Fruit fly (Drosophila melanogaster) whole organism, embryonic: ENCODE data around the gene Pgant7.

Experiments
- Asciz ChIP-seq: fragments of 200-800 bp; sonication (Bioruptor generic); optimal IDR thresholded peaks from 2 replicates; lab custom pipeline; 2017; ENCODE audit warnings: missing biosample characterization, mild to moderate bottlenecking, missing genetic modification characterization, missing genetic modification reagents
- CG10267 ChIP-seq: fragments of 200-800 bp; sonication (Bioruptor generic); optimal IDR thresholded peaks from 2 replicates; lab custom pipeline; 2018; ENCODE audit warnings: missing biosample characterization, mild to moderate bottlenecking, missing genetic modification characterization, moderate library complexity
- CG11696 ChIP-seq: fragments of 200-800 bp; sonication (Bioruptor generic); IDR thresholded peaks from 2 replicates; pipeline ENCODE4 v1.3.6; 2022; ENCODE audit warnings: missing biosample characterization, missing genetic modification characterization
- CG16863 ChIP-seq: fragments of 200-800 bp; sonication (Bioruptor generic); optimal IDR thresholded peaks from 3 replicates; lab custom pipeline; 2016; ENCODE audit warnings: missing biosample characterization, missing genetic modification characterization
- CG17359 ChIP-seq: fragments of 200-800 bp; sonication (Bioruptor generic); optimal IDR thresholded peaks from 3 replicates; lab custom pipeline; 2018; ENCODE audit warnings: missing biosample characterization, mild to moderate bottlenecking, missing genetic modification characterization, moderate library complexity
- CG18262 ChIP-seq: fragments of 200-800 bp; optimal IDR thresholded peaks from 3 replicates; lab custom pipeline; 2019; ENCODE audit warnings: missing biosample characterization, mild to moderate bottlenecking, missing genetic modification characterization, moderate library complexity
- CG2889 ChIP-seq: fragments of 200-800 bp; sonication (Bioruptor generic); IDR thresholded peaks from 3 replicates; pipeline ENCODE4 v1.3.6; 2022; ENCODE audit warnings: missing biosample characterization, missing genetic modification characterization
- CG42726 ChIP-seq: fragments of 200-800 bp; sonication (Bioruptor generic); IDR thresholded peaks from 2 replicates; pipeline ENCODE4 v1.3.6; 2022; ENCODE audit warnings: missing biosample characterization, missing genetic modification characterization; ENCODE audit not compliant: partially characterized antibody
- CG4360 ChIP-seq: fragments of 200-800 bp; sonication (Bioruptor generic); IDR thresholded peaks from 2 replicates; pipeline ENCODE4 v1.3.6; 2022; ENCODE audit warnings: missing biosample characterization, missing genetic modification characterization
- CG6791 ChIP-seq: fragments of 200-800 bp; sonication (Bioruptor generic); IDR thresholded peaks from 3 replicates; pipeline ENCODE4 v1.3.6; 2022; ENCODE audit warnings: missing biosample characterization, missing genetic modification characterization; ENCODE audit not compliant: partially characterized antibody
- CG9609 ChIP-seq: fragments of 200-800 bp; sonication (Bioruptor generic); optimal IDR thresholded peaks from 3 replicates; lab custom pipeline; 2016; ENCODE audit warnings: missing biosample characterization, missing genetic modification characterization
- Doc3 ChIP-seq: fragments of 200-800 bp; sonication (Bioruptor generic); IDR thresholded peaks from 3 replicates; pipeline ENCODE4 v1.3.6; 2022; ENCODE audit warnings: missing biosample characterization, missing genetic modification characterization; ENCODE audit not compliant: partially characterized antibody
- ERR ChIP-seq: fragments of 200-800 bp; sonication (Bioruptor generic); optimal IDR thresholded peaks from 2 replicates; lab custom pipeline; 2016; ENCODE audit warnings: missing biosample characterization, missing genetic modification characterization
- HLH4C ChIP-seq: fragments of 200-800 bp; sonication (Bioruptor generic); IDR thresholded peaks from 3 replicates; pipeline ENCODE4 v1.3.6; 2022; ENCODE audit warnings: missing biosample characterization, missing genetic modification characterization; ENCODE audit not compliant: partially characterized antibody
- Hmx ChIP-seq: fragments of 200-800 bp; sonication (Bioruptor generic); optimal IDR thresholded peaks from 2 replicates; lab custom pipeline; 2016; ENCODE audit warnings: missing biosample characterization, missing genetic modification characterization
- Hsf ChIP-seq: fragments of 200-800 bp; sonication (Bioruptor generic); optimal IDR thresholded peaks from 3 replicates; lab custom pipeline; 2016; ENCODE audit warnings: missing biosample characterization, missing genetic modification characterization
- Jarid2 ChIP-seq: fragments of 200-800 bp; sonication (Bioruptor generic); optimal IDR thresholded peaks from 3 replicates; lab custom pipeline; 2017; ENCODE audit warnings: mild to moderate bottlenecking, missing biosample characterization, missing genetic modification reagents, missing genetic modification characterization
- Meics ChIP-seq: fragments of 200-800 bp; sonication (Bioruptor generic); optimal IDR thresholded peaks from 2 replicates; lab custom pipeline; 2017; ENCODE audit warnings: missing biosample characterization, mild to moderate bottlenecking, missing genetic modification characterization
- Nf-YA ChIP-seq: fragments of 200-800 bp; sonication (Bioruptor generic); IDR thresholded peaks from 2 replicates; pipeline ENCODE4 v1.3.6; 2022; ENCODE audit warnings: missing biosample characterization, missing genetic modification characterization
- Oli ChIP-seq: fragments of 200-800 bp; sonication (Bioruptor generic); optimal IDR thresholded peaks from 2 replicates; lab custom pipeline; 2018; ENCODE audit warnings: missing biosample characterization, mild to moderate bottlenecking, missing genetic modification characterization, moderate library complexity
- Optix ChIP-seq: fragments of 200-800 bp; sonication (Bioruptor generic); IDR thresholded peaks from 3 replicates; pipeline ENCODE4 v1.3.6; 2022; ENCODE audit warnings: missing biosample characterization, missing genetic modification characterization
- Side ChIP-seq: fragments of 200-800 bp; sonication (Bioruptor generic); optimal IDR thresholded peaks from 2 replicates; lab custom pipeline; 2016; ENCODE audit warnings: missing biosample characterization, missing genetic modification characterization
- Sin3A ChIP-seq: fragments of >200 bp; optimal IDR thresholded peaks from 2 replicates; lab custom pipeline; 2018
- Ssrp ChIP-seq: fragments of 200-800 bp; sonication (Bioruptor generic); optimal IDR thresholded peaks from 2 replicates; lab custom pipeline; 2018; ENCODE audit warnings: missing biosample characterization, mild to moderate bottlenecking, missing genetic modification characterization, moderate library complexity
- Stat92E ChIP-seq, 3 experiments: fragments of >200 bp in 2 of 3; fragments of 200-800 bp in 1 of 3; sonication (Bioruptor generic) in 1 of 3; optimal IDR thresholded peaks; 2 replicates each; lab custom pipeline; 2017 to 2019; ENCODE audit warnings: missing biosample characterization in 3 of 3, missing genetic modification characterization in 3 of 3, mild to moderate bottlenecking in 1 of 3, moderate library complexity in 1 of 3
- TFAM ChIP-seq: fragments of 200-800 bp; sonication (Bioruptor generic); optimal IDR thresholded peaks from 2 replicates; lab custom pipeline; 2017; ENCODE audit warnings: missing biosample characterization, missing genetic modification characterization, inconsistent platforms
- ap ChIP-seq: fragments of 200-800 bp; sonication (Bioruptor generic); IDR thresholded peaks from 2 replicates; pipeline ENCODE4 v1.3.6; 2022; ENCODE audit warnings: missing biosample characterization, missing genetic modification characterization
- az2 ChIP-seq: fragments of 200-800 bp; sonication (Bioruptor generic); optimal IDR thresholded peaks from 3 replicates; lab custom pipeline; 2016; ENCODE audit warnings: missing biosample characterization, missing genetic modification characterization
- cad ChIP-seq: fragments of >200 bp; optimal IDR thresholded peaks from 2 replicates; lab custom pipeline; 2017; ENCODE audit warnings: missing biosample characterization, missing genetic modification characterization
- caup ChIP-seq: fragments of 200-800 bp; sonication (Bioruptor generic); optimal IDR thresholded peaks from 3 replicates; lab custom pipeline; 2017; ENCODE audit warnings: missing biosample characterization, mild to moderate bottlenecking, missing genetic modification characterization, moderate library complexity; ENCODE audit not compliant: severe bottlenecking
- crp ChIP-seq, 2 experiments: fragments of 200-800 bp; sonication (Bioruptor generic); optimal IDR thresholded peaks; 2 replicates in 1 of 2; 3 replicates in 1 of 2; lab custom pipeline; 2017; ENCODE audit warnings: missing biosample characterization in 2 of 2, missing genetic modification characterization in 2 of 2, mild to moderate bottlenecking in 1 of 2, moderate library complexity in 1 of 2
- disco-r ChIP-seq: fragments of 200-800 bp; sonication (Bioruptor generic); optimal IDR thresholded peaks from 2 replicates; lab custom pipeline; 2016; ENCODE audit warnings: missing biosample characterization, missing genetic modification characterization
- emc ChIP-seq: fragments of 200-800 bp; sonication (Bioruptor generic); optimal IDR thresholded peaks from 2 replicates; lab custom pipeline; 2016; ENCODE audit warnings: missing biosample characterization, missing genetic modification characterization
- ftz-f1 ChIP-seq: fragments of 200-800 bp; sonication (Bioruptor generic); optimal IDR thresholded peaks from 2 replicates; lab custom pipeline; 2016; ENCODE audit warnings: missing biosample characterization, missing genetic modification characterization
- gem ChIP-seq: fragments of 200-800 bp; sonication (Bioruptor generic); optimal IDR thresholded peaks from 2 replicates; lab custom pipeline; 2019; ENCODE audit warnings: missing biosample characterization, mild to moderate bottlenecking, missing genetic modification characterization, moderate library complexity
- gsb ChIP-seq: fragments of 200-800 bp; sonication (Bioruptor generic); IDR thresholded peaks from 2 replicates; pipeline ENCODE4 v1.3.6; 2022; ENCODE audit warnings: missing biosample characterization, missing genetic modification characterization
- hb ChIP-seq: fragments of 200-800 bp; sonication (Bioruptor generic); IDR thresholded peaks from 3 replicates; pipeline ENCODE4 v1.3.6; 2022; ENCODE audit warnings: missing biosample characterization, missing genetic modification characterization; ENCODE audit not compliant: partially characterized antibody
- kah ChIP-seq: fragments of 200-800 bp; sonication (Bioruptor generic); optimal IDR thresholded peaks from 2 replicates; lab custom pipeline; 2018; ENCODE audit warnings: missing biosample characterization, mild to moderate bottlenecking, missing genetic modification characterization
- mld ChIP-seq: fragments of 200-800 bp; sonication (Bioruptor generic); IDR thresholded peaks from 3 replicates; pipeline ENCODE4 v1.3.6; 2022; ENCODE audit warnings: missing biosample characterization, missing genetic modification characterization; ENCODE audit not compliant: partially characterized antibody
- pan ChIP-seq, 4 experiments: fragments of >200 bp in 3 of 4; fragments of 200-800 bp in 1 of 4; sonication (Bioruptor generic) in 1 of 4; optimal IDR thresholded peaks in 3 of 4; IDR thresholded peaks in 1 of 4; 2 replicates each; pipeline versions ENCODE4 v1.3.6 to Lab custom; 2017 to 2022; ENCODE audit warnings: missing biosample characterization in 2 of 4, missing genetic modification characterization in 2 of 4, mixed read lengths in 1 of 4
- pb ChIP-seq: fragments of 200-800 bp; sonication (Bioruptor generic); optimal IDR thresholded peaks from 3 replicates; lab custom pipeline; 2016; ENCODE audit warnings: missing biosample characterization, missing genetic modification characterization
- pho ChIP-seq: fragments of 200-800 bp; sonication (Bioruptor generic); optimal IDR thresholded peaks from 2 replicates; lab custom pipeline; 2016; ENCODE audit warnings: missing biosample characterization, missing genetic modification characterization
- run ChIP-seq: fragments of 200-800 bp; sonication (Bioruptor generic); optimal IDR thresholded peaks from 3 replicates; lab custom pipeline; 2018; ENCODE audit warnings: missing biosample characterization, mild to moderate bottlenecking, missing genetic modification characterization
- sd ChIP-seq: fragments of 200-800 bp; sonication (Bioruptor generic); optimal IDR thresholded peaks from 3 replicates; lab custom pipeline; 2018; ENCODE audit warnings: missing biosample characterization, mild to moderate bottlenecking, missing genetic modification characterization, moderate library complexity
- shn ChIP-seq: fragments of 200-800 bp; sonication (Bioruptor generic); optimal IDR thresholded peaks from 3 replicates; lab custom pipeline; 2016; ENCODE audit warnings: missing biosample characterization, missing genetic modification characterization
- tgo ChIP-seq: fragments of 200-800 bp; sonication (Bioruptor generic); IDR thresholded peaks from 3 replicates; pipeline ENCODE4 v1.3.6; 2022; ENCODE audit warnings: missing biosample characterization, missing genetic modification characterization
- trem ChIP-seq: fragments of 200-800 bp; optimal IDR thresholded peaks from 3 replicates; lab custom pipeline; 2019; ENCODE audit warnings: missing biosample characterization, mild to moderate bottlenecking, missing genetic modification characterization, moderate library complexity
- tx ChIP-seq: fragments of 200-800 bp; sonication (Bioruptor generic); optimal IDR thresholded peaks from 2 replicates; lab custom pipeline; 2016; ENCODE audit warnings: missing biosample characterization, missing genetic modification characterization
- usp ChIP-seq: fragments of >200 bp; optimal IDR thresholded peaks from 2 replicates; lab custom pipeline; 2017; ENCODE audit warnings: missing biosample characterization, missing genetic modification characterization
- vnd ChIP-seq: fragments of 200-800 bp; sonication (Bioruptor generic); IDR thresholded peaks from 3 replicates; pipeline ENCODE4 v1.3.6; 2022; ENCODE audit warnings: missing biosample characterization, missing genetic modification characterization; ENCODE audit not compliant: partially characterized antibody

Gene Pgant7

DNA sequence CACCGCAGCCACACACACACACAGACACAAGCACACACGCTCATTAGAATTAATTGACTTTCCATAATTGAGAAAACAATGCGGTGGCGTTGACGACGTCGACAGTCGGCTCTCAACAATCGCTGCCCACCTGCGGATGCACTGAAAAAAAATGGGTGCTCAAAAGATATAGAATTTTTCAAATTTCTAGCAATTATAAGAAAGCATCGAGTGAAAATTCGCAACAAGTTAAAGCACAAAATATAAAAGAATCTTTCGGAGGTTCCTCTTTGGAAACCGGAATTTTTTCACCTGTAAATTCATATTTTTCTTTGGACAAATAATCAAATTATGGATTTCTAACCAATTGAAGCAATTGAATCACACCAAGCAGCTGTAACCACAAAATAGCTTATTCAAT lies 42.1 kb upstream of the Pgant7 start (continued):
- no peak for TF ChIP-seq Hmx
- no peak for TF ChIP-seq caup (GFP tag; lab: Kevin White, UChicago)
- no peak for TF ChIP-seq Doc3 (GFP tag; lab: Robert Waterston, UW)
- TF ChIP-seq CG16863 (GFP tag; lab: Kevin White, UChicago), result no peak
- TF ChIP-seq disco-r (GFP tag; lab: Kevin White, UChicago), result no peak
- no peak for TF ChIP-seq vnd (GFP tag; lab: Robert Waterston, UW)
- no peak for TF ChIP-seq Optix (GFP tag; lab: Robert Waterston, UW)
- no peak for TF ChIP-seq Stat92E (GFP tag; optimal IDR thresholded peaks at IDR 0.05; lab: Kevin White, UChicago)
- no peak for TF ChIP-seq run (tag; lab: Kevin White, UChicago)
- peak; percentile 16; the same call in 1 of the 3 replicates for TF ChIP-seq tgo (GFP tag; lab: Robert Waterston, UW)
- no peak for TF ChIP-seq CG11696 (GFP tag; lab: Robert Waterston, UW)
- no peak for TF ChIP-seq trem
- no peak for TF ChIP-seq Side (GFP tag; lab: Kevin White, UChicago)
- no peak for TF ChIP-seq ap
- no peak for TF ChIP-seq gsb
- TF ChIP-seq pb (GFP tag; lab: Kevin White, UChicago), result no peak
- no peak for TF ChIP-seq pan (optimal IDR thresholded peaks at IDR 0.05; lab: Kevin White, UChicago)
- peak in 1 of 2 experiments; percentile 36 for TF ChIP-seq pan (GFP tag; optimal IDR thresholded peaks at IDR 0.05 in 1 of 2, IDR thresholded peaks at IDR 0.05 in 1 of 2)
- no peak for TF ChIP-seq sd (tag; lab: Kevin White, UChicago)
- TF ChIP-seq ftz-f1 (GFP tag; lab: Kevin White, UChicago), result no peak
- TF ChIP-seq CG4360 (GFP tag; lab: Robert Waterston, UW), result no peak
- peak; percentile 28 for TF ChIP-seq Ssrp
- no peak for TF ChIP-seq Sin3A (lab: Kevin White, UChicago)
- TF ChIP-seq CG18262 (tag; lab: Kevin White, UChicago), result peak; percentile 41
- TF ChIP-seq az2, result peak; percentile 26
- TF ChIP-seq Nf-YA, result no peak
- TF ChIP-seq usp (GFP tag; lab: Kevin White, UChicago), result no peak
- TF ChIP-seq CG2889 (GFP tag; lab: Robert Waterston, UW), result no peak
- no peak for TF ChIP-seq emc (GFP tag; lab: Kevin White, UChicago)
- TF ChIP-seq HLH4C (GFP tag; lab: Robert Waterston, UW), result no peak
- no peak for TF ChIP-seq crp (GFP tag; optimal IDR thresholded peaks at IDR 0.05; lab: Kevin White, UChicago)
- peak; percentile 59 for TF ChIP-seq gem (tag; lab: Kevin White, UChicago)
- TF ChIP-seq ERR (GFP tag; lab: Kevin White, UChicago), result no peak
- TF ChIP-seq CG42726 (GFP tag; lab: Robert Waterston, UW), result no peak
- TF ChIP-seq CG17359, result peak; percentile 8
- TF ChIP-seq TFAM, result no peak
- no peak for TF ChIP-seq pho (GFP tag; lab: Kevin White, UChicago)
- TF ChIP-seq hb, result no peak
- TF ChIP-seq mld (GFP tag; lab: Robert Waterston, UW), result no peak
- no peak for TF ChIP-seq CG9609
- TF ChIP-seq Asciz (GFP tag; lab: Kevin White, UChicago), result no peak
- no peak for TF ChIP-seq shn (GFP tag; lab: Kevin White, UChicago)
- TF ChIP-seq Meics, result no peak
- no peak for TF ChIP-seq kah
- peak; percentile 7 for TF ChIP-seq CG10267
- TF ChIP-seq Jarid2 (GFP tag; lab: Kevin White, UChicago), result no peak
- no peak for TF ChIP-seq tx (GFP tag; lab: Kevin White, UChicago)
- TF ChIP-seq Oli (tag; lab: Kevin White, UChicago), result peak; percentile 24
- TF ChIP-seq Hsf (GFP tag; lab: Kevin White, UChicago), result no peak
- no peak for TF ChIP-seq CG6791 (GFP tag; lab: Robert Waterston, UW)
- no peak for TF ChIP-seq cad (GFP tag; lab: Kevin White, UChicago)
